Worm (Caenorhabditis elegans) whole organism, L3 larva: ENCODE data around the gene F10B5.2.

Source experiments
- R02D3.7 ChIP-seq: fragments of 150-350 bp; optimal IDR thresholded peaks from 2 replicates; lab custom pipeline; 2014; ENCODE audit warnings: missing biosample characterization, missing genetic modification characterization
- aly-2 ChIP-seq: fragments of 150-350 bp; optimal IDR thresholded peaks from 2 replicates; lab custom pipeline; 2014; ENCODE audit warnings: missing biosample characterization, missing genetic modification characterization
- ceh-16 ChIP-seq: sonication (generic microtip); optimal IDR thresholded peaks from 2 replicates; lab custom pipeline; 2017; ENCODE audit warnings: missing biosample characterization, missing genetic modification characterization
- ceh-82 ChIP-seq: fragments of 150-350 bp; optimal IDR thresholded peaks from 2 replicates; lab custom pipeline; 2014; ENCODE audit warnings: missing biosample characterization, missing genetic modification characterization
- egl-27 ChIP-seq: sonication (generic microtip); optimal IDR thresholded peaks from 4 replicates; lab custom pipeline; 2017; ENCODE audit warnings: missing biosample characterization, missing genetic modification reagents, missing genetic modification characterization
- egl-5 ChIP-seq: fragments of 150-350 bp; optimal IDR thresholded peaks from 2 replicates; lab custom pipeline; 2017; ENCODE audit warnings: missing biosample characterization, missing genetic modification reagents, missing genetic modification characterization, inconsistent platforms
- elt-1 ChIP-seq: fragments of 150-350 bp; optimal IDR thresholded peaks from 2 replicates; lab custom pipeline; 2014; ENCODE audit warnings: missing biosample characterization, missing genetic modification characterization
- elt-2 ChIP-seq: sonication (generic microtip); optimal IDR thresholded peaks from 2 replicates; lab custom pipeline; 2016; ENCODE audit warnings: missing genetic modification reagents, mild to moderate bottlenecking, missing genetic modification characterization, missing compliant biosample characterization
- elt-3 ChIP-seq, 3 experiments: fragments of 150-350 bp in 1 of 3; sonication (generic microtip) in 2 of 3; optimal IDR thresholded peaks; 2 replicates in 2 of 3; 4 replicates in 1 of 3; lab custom pipeline; 2014 to 2017; ENCODE audit warnings: missing biosample characterization in 3 of 3, missing genetic modification characterization in 3 of 3
- fkh-10 ChIP-seq: sonication (generic microtip); optimal IDR thresholded peaks from 2 replicates; lab custom pipeline; 2017; ENCODE audit warnings: missing biosample characterization, missing genetic modification reagents, missing genetic modification characterization
- fos-1 ChIP-seq: fragments of 150-350 bp; optimal IDR thresholded peaks from 2 replicates; lab custom pipeline; 2014; ENCODE audit warnings: missing biosample characterization, missing genetic modification characterization
- hmg-11 ChIP-seq: sonication (generic microtip); optimal IDR thresholded peaks from 2 replicates; lab custom pipeline; 2016; ENCODE audit warnings: missing genetic modification characterization, missing compliant biosample characterization
- jun-1 ChIP-seq: fragments of 150-350 bp; optimal IDR thresholded peaks from 2 replicates; lab custom pipeline; 2014; ENCODE audit warnings: missing biosample characterization, missing genetic modification reagents, missing genetic modification characterization
- lin-15B ChIP-seq: fragments of 150-350 bp; optimal IDR thresholded peaks from 2 replicates; lab custom pipeline; 2014; ENCODE audit warnings: missing biosample characterization, missing genetic modification characterization
- lin-39 ChIP-seq: fragments of 150-350 bp; optimal IDR thresholded peaks from 2 replicates; lab custom pipeline; 2018; ENCODE audit warnings: missing biosample characterization, missing genetic modification reagents, missing genetic modification characterization
- lsy-12 ChIP-seq: sonication (generic microtip); optimal IDR thresholded peaks from 2 replicates; lab custom pipeline; 2016; ENCODE audit warnings: mild to moderate bottlenecking, missing genetic modification characterization, missing compliant biosample characterization
- mdl-1 ChIP-seq: fragments of 150-350 bp; optimal IDR thresholded peaks from 2 replicates; lab custom pipeline; 2014; ENCODE audit warnings: missing biosample characterization, missing genetic modification characterization
- mml-1 ChIP-seq: fragments of 150-350 bp; sonication (generic microtip); optimal IDR thresholded peaks from 3 replicates; lab custom pipeline; 2014; ENCODE audit warnings: missing biosample characterization, missing genetic modification characterization
- nfya-1 ChIP-seq: sonication (generic microtip); optimal IDR thresholded peaks from 2 replicates; lab custom pipeline; 2017; ENCODE audit warnings: missing genetic modification characterization, mild to moderate bottlenecking, missing compliant biosample characterization, antibody characterized with exemption, moderate library complexity; ENCODE audit not compliant: insufficient read depth
- nhr-11 ChIP-seq: fragments of 150-350 bp; optimal IDR thresholded peaks from 2 replicates; lab custom pipeline; 2014; ENCODE audit warnings: missing biosample characterization, missing genetic modification characterization
- nhr-23 ChIP-seq: fragments of 150-350 bp; optimal IDR thresholded peaks from 2 replicates; lab custom pipeline; 2014; ENCODE audit warnings: missing biosample characterization, missing genetic modification reagents, missing genetic modification characterization
- nhr-237 ChIP-seq: fragments of 150-350 bp; optimal IDR thresholded peaks from 2 replicates; lab custom pipeline; 2014; ENCODE audit warnings: missing biosample characterization, missing genetic modification characterization
- nhr-25 ChIP-seq: sonication (generic microtip); optimal IDR thresholded peaks from 2 replicates; lab custom pipeline; 2017; ENCODE audit warnings: missing biosample characterization, missing genetic modification characterization
- nhr-43 ChIP-seq: sonication (generic microtip); optimal IDR thresholded peaks from 2 replicates; lab custom pipeline; 2016; ENCODE audit warnings: mild to moderate bottlenecking, missing genetic modification characterization, missing compliant biosample characterization; ENCODE audit not compliant: poor library complexity, severe bottlenecking
- nhr-67 ChIP-seq: fragments of 150-350 bp; optimal IDR thresholded peaks from 2 replicates; lab custom pipeline; 2014; ENCODE audit warnings: missing biosample characterization, missing genetic modification characterization
- nhr-76 ChIP-seq: fragments of 150-350 bp; sonication (generic microtip); optimal IDR thresholded peaks from 5 replicates; lab custom pipeline; 2014; ENCODE audit warnings: missing biosample characterization, missing genetic modification characterization
- nhr-77 ChIP-seq: fragments of 150-350 bp; optimal IDR thresholded peaks from 2 replicates; lab custom pipeline; 2014; ENCODE audit warnings: missing biosample characterization, missing genetic modification characterization
- pha-4 ChIP-seq: fragments of 150-350 bp; optimal IDR thresholded peaks from 2 replicates; lab custom pipeline; 2014; ENCODE audit warnings: missing biosample characterization, missing genetic modification reagents, missing genetic modification characterization
- sea-2 ChIP-seq: fragments of 150-350 bp; sonication (generic microtip); optimal IDR thresholded peaks from 4 replicates; lab custom pipeline; 2014; ENCODE audit warnings: missing biosample characterization, missing genetic modification reagents, missing genetic modification characterization
- skn-1 ChIP-seq: fragments of 150-350 bp; optimal IDR thresholded peaks from 2 replicates; lab custom pipeline; 2014; ENCODE audit warnings: missing biosample characterization, missing genetic modification characterization
- snpc-4 ChIP-seq: fragments of 150-350 bp; optimal IDR thresholded peaks from 2 replicates; lab custom pipeline; 2014; ENCODE audit warnings: missing biosample characterization, missing genetic modification characterization
- tbx-2 ChIP-seq: sonication (generic microtip); optimal IDR thresholded peaks from 2 replicates; lab custom pipeline; 2016; ENCODE audit warnings: mild to moderate bottlenecking, missing genetic modification characterization, missing compliant biosample characterization
- unc-62 ChIP-seq: fragments of 150-350 bp; sonication (generic microtip); optimal IDR thresholded peaks from 4 replicates; lab custom pipeline; 2014; ENCODE audit warnings: missing biosample characterization, missing genetic modification reagents, missing genetic modification characterization
- ztf-11 ChIP-seq: fragments of 150-350 bp; optimal IDR thresholded peaks from 2 replicates; lab custom pipeline; 2014; ENCODE audit warnings: missing biosample characterization, missing genetic modification characterization
- ztf-4 ChIP-seq: fragments of 150-350 bp; optimal IDR thresholded peaks from 2 replicates; lab custom pipeline; 2014; ENCODE audit warnings: missing biosample characterization, missing genetic modification characterization

F10B5.2 gene

DNA sequence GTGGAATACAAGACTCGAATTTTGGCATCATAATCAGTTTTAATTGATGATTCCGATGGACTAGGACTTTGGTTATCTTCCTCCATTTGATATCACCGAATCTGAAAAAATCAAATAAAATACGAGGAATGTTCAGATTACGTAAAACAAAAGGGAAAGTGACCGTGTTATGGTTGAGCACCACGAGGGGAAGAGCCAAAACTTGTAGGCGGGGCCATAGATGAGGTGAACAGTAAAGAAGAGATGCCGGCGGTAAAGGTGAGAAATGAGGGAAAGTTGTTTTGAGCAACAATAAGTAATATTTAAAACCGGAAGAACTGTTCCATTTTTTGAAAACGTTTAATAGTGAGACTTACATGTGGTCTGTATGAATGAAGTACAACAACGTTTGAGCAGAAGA, 5.4 kb downstream of the F10B5.2 start, which contains the start of gene F10B5.3:
Gene F10B5.3 (minus strand): TSS at position 101 of the 400 bp plus-strand sequence.
- TF ChIP-seq jun-1 (tag; lab: Kevin White, UChicago) = no peak
- TF ChIP-seq nhr-11 = no peak
- no peak for TF ChIP-seq fkh-10 (GFP tag; lab: Kevin White, UChicago)
- no peak for TF ChIP-seq ceh-82 (tag; lab: Kevin White, UChicago)
- TF ChIP-seq egl-5 = no peak
- no peak for TF ChIP-seq pha-4 (tag; lab: Kevin White, UChicago)
- TF ChIP-seq nfya-1 (tag; lab: Kevin White, UChicago) = no peak
- no peak for TF ChIP-seq snpc-4
- no peak for TF ChIP-seq skn-1 (tag; lab: Kevin White, UChicago)
- no peak for TF ChIP-seq sea-2 (GFP tag; lab: Kevin White, UChicago)
- no peak for TF ChIP-seq nhr-67 (tag; lab: Kevin White, UChicago)
- no peak for TF ChIP-seq mdl-1 (tag; lab: Kevin White, UChicago)
- TF ChIP-seq nhr-77 = no peak
- no peak for TF ChIP-seq elt-3 (tag; optimal IDR thresholded peaks at IDR 0.05; lab: Kevin White, UChicago)
- TF ChIP-seq, all 47 proteins: peak for 0

DNA sequence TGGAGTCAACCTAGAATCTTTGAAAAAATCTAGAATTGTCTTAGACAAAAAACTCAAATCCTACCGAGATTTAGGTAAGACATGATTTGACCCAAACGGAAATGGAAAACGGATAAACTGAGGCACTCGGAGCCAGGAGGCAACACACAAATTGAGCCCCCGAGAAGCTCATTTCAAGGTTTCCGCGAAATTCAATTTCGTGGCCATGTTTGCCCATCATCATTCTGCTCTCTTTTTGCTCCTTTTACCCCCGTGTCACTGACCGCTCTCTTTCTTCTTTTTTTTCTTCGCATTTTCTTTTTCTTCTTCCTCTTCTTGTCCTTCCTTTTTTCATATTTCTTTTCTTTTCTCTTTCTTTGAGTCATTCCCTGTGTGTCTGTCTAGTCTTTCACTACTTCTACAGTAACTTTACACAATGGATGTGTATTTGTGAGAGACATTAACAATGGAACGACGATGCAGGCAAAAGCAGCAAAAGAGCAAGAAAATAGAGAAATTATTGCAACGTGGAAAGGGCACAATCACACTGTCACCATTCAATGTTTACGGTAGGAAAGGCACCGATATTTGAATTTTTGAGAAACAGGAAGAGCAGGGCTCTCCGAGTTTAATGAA, 8.3 kb downstream of the F10B5.2 start:
- TF ChIP-seq ztf-11 (tag; lab: Kevin White, UChicago) = no peak
- peak; percentile 37 for TF ChIP-seq fkh-10 (GFP tag; lab: Kevin White, UChicago)
- no peak for TF ChIP-seq mml-1
- TF ChIP-seq ztf-4 = no peak
- TF ChIP-seq nhr-76 (tag; lab: Kevin White, UChicago) = no peak
- no peak for TF ChIP-seq ceh-16 (tag; lab: Kevin White, UChicago)
- TF ChIP-seq egl-27 (tag; lab: Kevin White, UChicago) = no peak
- TF ChIP-seq unc-62 (GFP tag; lab: Kevin White, UChicago) = no peak
- no peak for TF ChIP-seq tbx-2 (tag; lab: Kevin White, UChicago)
- TF ChIP-seq fos-1 (tag; lab: Kevin White, UChicago) = no peak
- no peak for TF ChIP-seq R02D3.7
- TF ChIP-seq skn-1 (tag; lab: Kevin White, UChicago) = no peak
- no peak for TF ChIP-seq nhr-43 (tag; lab: Kevin White, UChicago)
- no peak for TF ChIP-seq nhr-23 (tag; lab: Kevin White, UChicago)
- peak; percentile 60 for TF ChIP-seq pha-4 (tag; lab: Kevin White, UChicago)

DNA sequence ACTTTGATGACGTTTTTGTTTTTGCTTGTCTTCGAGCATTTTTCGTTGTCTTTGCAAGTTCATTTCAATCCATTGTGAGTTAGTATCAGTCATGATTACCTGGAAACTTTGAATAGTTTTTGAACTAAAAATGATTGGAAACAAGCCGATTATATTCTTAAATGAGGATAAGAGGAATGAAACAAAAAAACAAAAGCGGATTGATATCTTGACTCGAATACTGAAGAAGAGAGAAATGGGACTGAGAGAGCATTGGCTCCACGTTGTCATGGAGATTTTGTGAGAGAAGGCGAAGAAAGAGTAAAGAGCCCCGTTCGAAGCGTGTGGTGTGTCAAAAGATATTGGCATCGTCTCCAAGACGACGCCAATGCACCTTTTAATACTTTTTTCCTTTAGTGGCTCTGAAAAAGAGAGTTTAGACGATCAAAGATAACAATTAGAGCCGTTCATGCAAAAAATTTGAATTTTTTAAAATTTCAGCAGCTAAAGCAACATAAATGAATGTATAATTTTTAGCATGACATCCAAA, 12.3 kb downstream of the F10B5.2 start, which contains the start of the genes tub-1 and tmem-138:
Gene tub-1 (minus strand): TSS at position 101 of the 529 bp plus-strand sequence.
Gene tmem-138 (plus strand): TSS at position 479 of the 529 bp plus-strand sequence.
- TF ChIP-seq nhr-237 (no peak), nhr-11 (peak; percentile 44)

DNA sequence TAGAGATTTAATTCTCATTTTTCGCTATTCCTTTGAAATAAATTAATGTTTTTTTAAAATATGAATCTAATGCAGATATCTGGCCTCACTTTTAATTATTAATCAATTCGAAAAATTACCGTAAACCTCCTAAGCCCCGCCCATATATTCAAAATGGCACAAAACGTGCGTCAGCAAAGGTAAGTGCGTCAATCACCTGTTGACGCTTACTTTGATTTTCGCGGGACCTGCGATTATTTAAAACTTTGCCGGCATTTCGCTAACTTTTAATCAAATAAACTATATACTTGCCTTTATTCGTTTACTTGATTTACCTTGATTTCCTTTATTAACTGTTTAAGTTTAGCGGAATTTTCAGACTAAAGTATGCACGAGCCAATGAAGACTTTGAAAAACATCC, 13.4 kb downstream of the F10B5.2 start, which contains the start of gene pch-2:
Gene pch-2 (plus strand): TSS at position 359 of the 400 bp plus-strand sequence.
- TF ChIP-seq tbx-2 (tag; lab: Kevin White, UChicago) (no peak), nhr-25 (peak; percentile 53), lin-15B (peak; percentile 70), elt-1 (tag; lab: Kevin White, UChicago) (no peak), elt-2 (tag; lab: Kevin White, UChicago) (peak; percentile 11), lin-39 (tag; lab: Kevin White, UChicago) (peak; percentile 13), pha-4 (tag; lab: Kevin White, UChicago) (peak; percentile 59), nhr-43 (tag; lab: Kevin White, UChicago) (peak; percentile 33), snpc-4 (peak; percentile 53), nfya-1 (tag; lab: Kevin White, UChicago) (peak; percentile 71)

DNA sequence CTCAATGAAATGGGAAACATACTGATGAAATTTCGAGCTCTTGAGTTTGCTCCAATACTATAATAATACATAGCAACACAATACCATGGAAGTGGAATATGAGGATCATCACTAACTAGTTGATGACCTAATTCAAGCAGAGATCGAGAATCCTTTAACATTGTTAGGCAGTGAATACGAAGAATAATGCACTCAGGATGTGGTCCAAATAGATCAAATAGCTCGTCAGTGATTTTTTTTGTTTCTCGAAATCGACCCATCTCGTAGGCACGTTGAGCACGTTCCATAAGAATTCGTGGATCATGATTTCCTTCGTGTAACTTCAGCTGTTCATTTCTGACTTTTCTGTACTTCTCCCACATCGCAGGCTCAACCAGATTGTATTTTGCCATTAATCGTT, 16.4 kb downstream of the F10B5.2 start:
- TF ChIP-seq elt-3 (tag; optimal IDR thresholded peaks at IDR 0.05; lab: Kevin White, UChicago) = no peak
- TF ChIP-seq aly-2 (tag; lab: Kevin White, UChicago) = no peak
- TF ChIP-seq mdl-1 (tag; lab: Kevin White, UChicago) = no peak
- TF ChIP-seq pha-4 (tag; lab: Kevin White, UChicago) = no peak
- no peak for TF ChIP-seq nhr-25
- no peak for TF ChIP-seq lsy-12
- no peak for TF ChIP-seq hmg-11 (tag; lab: Kevin White, UChicago)
- no peak for TF ChIP-seq elt-1 (tag; lab: Kevin White, UChicago)
